Fruit fly (Drosophila melanogaster): ENCODE data around the gene Cdk12.
A peak's percentile ranks its signal among the peaks of the same experiment; 100 is the strongest.

Cdk12 gene

DNA sequence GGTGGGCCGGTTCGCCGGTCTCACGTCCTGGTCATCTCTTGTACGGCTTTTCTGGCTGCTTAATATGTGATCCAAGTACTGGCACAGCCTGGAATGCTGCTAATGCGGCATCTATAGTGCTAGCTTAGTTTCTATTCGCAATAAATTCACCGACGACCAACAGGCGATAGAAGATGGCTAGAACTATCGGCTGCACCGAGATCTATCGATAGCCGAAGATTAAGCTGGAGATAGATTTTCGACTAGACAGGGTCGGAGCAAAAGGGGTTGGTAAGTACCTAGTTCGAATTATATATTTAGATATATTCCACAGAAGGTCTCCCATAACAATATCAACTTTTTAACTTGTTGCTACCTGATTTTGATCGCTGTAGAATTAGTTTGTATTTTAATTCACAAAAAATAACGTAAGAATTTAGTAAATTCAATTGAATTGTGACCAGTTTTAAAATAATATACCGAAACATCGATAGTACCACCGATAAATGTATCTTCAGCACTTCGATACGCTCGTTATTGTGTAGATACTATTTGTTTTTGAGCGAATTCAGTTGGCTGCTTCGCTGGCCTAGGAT lies 8.7 kb upstream of the Cdk12 start, which contains the start of the genes Glg1 and M6 (continued):
- TF ChIP-seq ranshi (GFP tag; IDR thresholded peaks at IDR 0.05) (peak; percentile 69; the same call in 1 of the 2 replicates), caup (GFP tag; optimal IDR thresholded peaks at IDR 0.05; ENCODE audit: severe bottlenecking) (peak; percentile 40), scrt (GFP tag; optimal IDR thresholded peaks at IDR 0.05) (peak; percentile 74), Asciz (GFP tag; optimal IDR thresholded peaks at IDR 0.05) (peak; percentile 39), CG33557 (GFP tag; optimal IDR thresholded peaks at IDR 0.05) (peak; percentile 54), Atf6 (GFP tag; IDR thresholded peaks at IDR 0.05) (no peak), E2f2 (GFP tag; IDR thresholded peaks at IDR 0.05) (peak; percentile 55), otp (GFP tag; IDR thresholded peaks at IDR 0.05) (no peak), CG10979 (tag; optimal IDR thresholded peaks at IDR 0.05) (peak; percentile 57), Dp (GFP tag; optimal IDR thresholded peaks at IDR 0.05) (peak; percentile 33), CG10274 (GFP tag; optimal IDR thresholded peaks at IDR 0.05) (no peak), dati (GFP tag; IDR thresholded peaks at IDR 0.05) (no peak), ems (GFP tag; optimal IDR thresholded peaks at IDR 0.05) (peak; percentile 59), CG13287 (GFP tag; IDR thresholded peaks at IDR 0.05; ENCODE audit: partially characterized antibody) (peak; percentile 93), CG14050 (GFP tag; IDR thresholded peaks at IDR 0.05) (no peak), NFAT (GFP tag; IDR thresholded peaks at IDR 0.05) (peak; percentile 60), knrl (GFP tag; IDR thresholded peaks at IDR 0.05; ENCODE audit: partially characterized antibody) (peak; percentile 96), CG10267 (tag; optimal IDR thresholded peaks at IDR 0.05) (peak; percentile 70), amos (GFP tag; IDR thresholded peaks at IDR 0.05; ENCODE audit: partially characterized antibody) (peak; percentile 93), ci (GFP tag; IDR thresholded peaks at IDR 0.05) (peak; percentile 43; the same call in 1 of the 3 replicates), Hr3 (GFP tag; optimal IDR thresholded peaks at IDR 0.05) (peak; percentile 71), onecut (GFP tag; IDR thresholded peaks at IDR 0.05) (peak; percentile 58), CG4360 (GFP tag; IDR thresholded peaks at IDR 0.05) (peak; percentile 74), dmrt11E (tag; optimal IDR thresholded peaks at IDR 0.05) (peak; percentile 51), CkIIα-i1 (GFP tag; IDR thresholded peaks at IDR 0.05) (no peak), CG6689 (GFP tag; IDR thresholded peaks at IDR 0.05) (peak; percentile 49; the same call in 1 of the 2 replicates), al (GFP tag; IDR thresholded peaks at IDR 0.05) (peak; percentile 46; the same call in 1 of the 2 replicates), CHES-1-like (GFP tag; optimal IDR thresholded peaks at IDR 0.05) (peak; percentile 38), ERR (GFP tag; optimal IDR thresholded peaks at IDR 0.05) (peak; percentile 34), zen (tag; optimal IDR thresholded peaks at IDR 0.05) (peak; percentile 72), tx (GFP tag; optimal IDR thresholded peaks at IDR 0.05) (peak; percentile 36), Doc3 (GFP tag; IDR thresholded peaks at IDR 0.05; ENCODE audit: partially characterized antibody) (peak; percentile 94), CG11696 (GFP tag; IDR thresholded peaks at IDR 0.05) (no peak), CG1024 (GFP tag; IDR thresholded peaks at IDR 0.05) (peak; percentile 33; the same call in 1 of the 2 replicates), CG32532 (GFP tag; IDR thresholded peaks at IDR 0.05) (peak; percentile 65), ac (GFP tag; optimal IDR thresholded peaks at IDR 0.05) (no peak), Hr51 (GFP tag; optimal IDR thresholded peaks at IDR 0.05) (peak; percentile 55 to 62), CG30020 (tag; optimal IDR thresholded peaks at IDR 0.05) (peak; percentile 75), hbn (GFP tag; IDR thresholded peaks at IDR 0.05; ENCODE audit: partially characterized antibody) (peak; percentile 88), B-H2 (GFP tag; optimal IDR thresholded peaks at IDR 0.05) (peak; percentile 51), CG14860 (GFP tag; IDR thresholded peaks at IDR 0.05; ENCODE audit: partially characterized antibody) (peak; percentile 94), CG14710 (tag; optimal IDR thresholded peaks at IDR 0.05) (peak; percentile 83), schlank (tag; optimal IDR thresholded peaks at IDR 0.05) (no peak), ara (GFP tag; IDR thresholded peaks at IDR 0.05) (0 out of 2 replicates have a peak, but pooled peaks have one; percentile 32), CG8281 (tag; optimal IDR thresholded peaks at IDR 0.05) (no peak), nerfin-1 (tag; optimal IDR thresholded peaks at IDR 0.05) (no peak), fd96Cb (tag; optimal IDR thresholded peaks at IDR 0.05) (peak; percentile 10), Fer2 (tag; optimal IDR thresholded peaks at IDR 0.05) (peak; percentile 16), ATbp (GFP tag; optimal IDR thresholded peaks at IDR 0.05) (peak; percentile 2)

Measured in whole organism, embryonic.